Fruit fly (Drosophila melanogaster) whole organism, wandering third instar larva: ENCODE results near the gene Rsph1.

Experiments used
- Dif ChIP-seq: fragments of 200-275, 200-300 bp; sonication (Bioruptor generic); optimal IDR thresholded peaks from 2 replicates; lab custom pipeline; 2018; ENCODE audit warnings: missing biosample characterization, missing genetic modification characterization; ENCODE audit not compliant: partially characterized antibody
- GATAd ChIP-seq: sonication (Bioruptor generic); optimal IDR thresholded peaks from 2 replicates; lab custom pipeline; 2016; ENCODE audit warnings: missing biosample characterization, missing genetic modification characterization
- Hr78 ChIP-seq: fragments of >200 bp; optimal IDR thresholded peaks from 2 replicates; lab custom pipeline; 2017; ENCODE audit warnings: missing biosample characterization, missing genetic modification characterization
- Hr83 ChIP-seq: fragments of 200-300 bp; sonication (Bioruptor generic); optimal IDR thresholded peaks from 2 replicates; lab custom pipeline; 2016; ENCODE audit warnings: missing biosample characterization, mild to moderate bottlenecking, missing genetic modification characterization, moderate library complexity; ENCODE audit not compliant: poor library complexity, severe bottlenecking
- Jra ChIP-seq: sonication (Bioruptor generic); optimal IDR thresholded peaks from 2 replicates; lab custom pipeline; 2016; ENCODE audit warnings: missing biosample characterization, missing genetic modification characterization
- Mio ChIP-seq: sonication (Bioruptor generic); optimal IDR thresholded peaks from 2 replicates; lab custom pipeline; 2016; ENCODE audit warnings: missing biosample characterization, missing genetic modification characterization
- Myc ChIP-seq: fragments of >200 bp; optimal IDR thresholded peaks from 2 replicates; lab custom pipeline; 2017
- OdsH ChIP-seq: fragments of 200-800 bp; sonication (Bioruptor generic); optimal IDR thresholded peaks from 2 replicates; lab custom pipeline; 2016; ENCODE audit warnings: missing biosample characterization, mild to moderate bottlenecking, missing genetic modification characterization
- br ChIP-seq: fragments of 200-800 bp; sonication (Bioruptor generic); optimal IDR thresholded peaks from 2 replicates; lab custom pipeline; 2016; ENCODE audit warnings: missing biosample characterization, missing genetic modification characterization
- h ChIP-seq: fragments of 200-800 bp; sonication (Bioruptor generic); optimal IDR thresholded peaks from 3 replicates; lab custom pipeline; 2016; ENCODE audit warnings: missing biosample characterization, mild to moderate bottlenecking, missing genetic modification characterization
- sv ChIP-seq: fragments of 200-800 bp; sonication (Bioruptor generic); optimal IDR thresholded peaks from 3 replicates; lab custom pipeline; 2016; ENCODE audit warnings: missing biosample characterization, missing genetic modification characterization
- usp ChIP-seq: fragments of >200 bp; optimal IDR thresholded peaks from 2 replicates; lab custom pipeline; 2017; ENCODE audit warnings: missing biosample characterization, missing genetic modification characterization

dm6 chr2L:13202960-13203436, 19.7 kb downstream of the Rsph1 start, which contains the start of gene CG16972:
- TF ChIP-seq Dif (GFP tag; lab: Kevin White, UChicago), result no peak
- TF ChIP-seq usp, result no peak
- no peak for TF ChIP-seq Myc (lab: Kevin White, UChicago)
- TF ChIP-seq Hr78, result no peak
- no peak for TF ChIP-seq sv (GFP tag; lab: Kevin White, UChicago)
- no peak for TF ChIP-seq OdsH (GFP tag; lab: Kevin White, UChicago)
- TF ChIP-seq Hr83 (GFP tag; lab: Kevin White, UChicago), result no peak
- no peak for TF ChIP-seq Jra (GFP tag; lab: Kevin White, UChicago)
- no peak for TF ChIP-seq h
- TF ChIP-seq Mio (GFP tag; lab: Kevin White, UChicago), result no peak
- TF ChIP-seq GATAd (GFP tag; lab: Kevin White, UChicago), result no peak
- TF ChIP-seq br, result no peak
